Worm (Caenorhabditis elegans) whole organism, mixed stage, embryonic: ENCODE data around the gene F55G7.3.

ENCODE experiments used
- M03D4.4 ChIP-seq: sonication (generic microtip); optimal IDR thresholded peaks from 2 replicates; lab custom pipeline; 2017; ENCODE audit warnings: mild to moderate bottlenecking, missing genetic modification characterization, missing compliant biosample characterization
- bed-3 ChIP-seq: fragments of 200-800 bp; sonication (Bioruptor generic); optimal IDR thresholded peaks from 3 replicates; lab custom pipeline; 2018; ENCODE audit warnings: mild to moderate bottlenecking, missing genetic modification characterization, moderate library complexity, missing compliant biosample characterization
- blmp-1 ChIP-seq: fragments of 150-350 bp; optimal IDR thresholded peaks from 2 replicates; lab custom pipeline; 2014; ENCODE audit warnings: missing biosample characterization, missing genetic modification characterization
- ceh-39 ChIP-seq: fragments of 150-350 bp; optimal IDR thresholded peaks from 2 replicates; lab custom pipeline; 2014; ENCODE audit warnings: missing biosample characterization, missing genetic modification characterization
- ceh-43 ChIP-seq: fragments of 200-800 bp; sonication (Bioruptor generic); optimal IDR thresholded peaks from 2 replicates; lab custom pipeline; 2018; ENCODE audit warnings: mild to moderate bottlenecking, missing genetic modification characterization, moderate library complexity, missing compliant biosample characterization
- ceh-83 ChIP-seq: fragments of 200-800 bp; sonication (Bioruptor generic); optimal IDR thresholded peaks from 2 replicates; lab custom pipeline; 2018; ENCODE audit warnings: mild to moderate bottlenecking, missing genetic modification characterization, missing compliant biosample characterization
- ces-1 ChIP-seq: fragments of 150-350 bp; optimal IDR thresholded peaks from 2 replicates; lab custom pipeline; 2014; ENCODE audit warnings: missing biosample characterization, missing genetic modification reagents, missing genetic modification characterization
- cnd-1 ChIP-seq: fragments of 200-800 bp; sonication (Bioruptor generic); optimal IDR thresholded peaks from 2 replicates; lab custom pipeline; 2018; ENCODE audit warnings: mild to moderate bottlenecking, missing genetic modification characterization, missing compliant biosample characterization
- drap-1 ChIP-seq: fragments of 200-800 bp; sonication (Bioruptor generic); optimal IDR thresholded peaks from 3 replicates; lab custom pipeline; 2018; ENCODE audit warnings: mild to moderate bottlenecking, missing genetic modification characterization, missing compliant biosample characterization
- elt-1 ChIP-seq: sonication (generic microtip); optimal IDR thresholded peaks from 2 replicates; lab custom pipeline; 2017; ENCODE audit warnings: missing genetic modification characterization, mild to moderate bottlenecking, missing compliant biosample characterization, antibody characterized with exemption, moderate library complexity, borderline replicate concordance; ENCODE audit not compliant: insufficient read depth
- elt-3 ChIP-seq: fragments of 150-350 bp; optimal IDR thresholded peaks from 2 replicates; lab custom pipeline; 2014; ENCODE audit warnings: missing biosample characterization, missing genetic modification characterization
- flh-1 ChIP-seq: fragments of 200-800 bp; sonication (Bioruptor generic); optimal IDR thresholded peaks from 2 replicates; lab custom pipeline; 2018; ENCODE audit warnings: mild to moderate bottlenecking, missing genetic modification characterization, moderate library complexity, missing compliant biosample characterization
- ham-2 ChIP-seq: fragments of 200-800 bp; sonication (Bioruptor generic); optimal IDR thresholded peaks from 2 replicates; lab custom pipeline; 2018; ENCODE audit warnings: mild to moderate bottlenecking, missing genetic modification characterization, missing compliant biosample characterization
- hlh-1 ChIP-seq: fragments of 150-350 bp; optimal IDR thresholded peaks from 2 replicates; lab custom pipeline; 2014; ENCODE audit warnings: missing biosample characterization, missing genetic modification reagents, missing genetic modification characterization
- lin-13 ChIP-seq: fragments of 150-350 bp; optimal IDR thresholded peaks from 2 replicates; lab custom pipeline; 2014; ENCODE audit warnings: missing biosample characterization, missing genetic modification characterization
- lin-32 ChIP-seq: fragments of 200-800 bp; sonication (Bioruptor generic); optimal IDR thresholded peaks from 2 replicates; lab custom pipeline; 2018; ENCODE audit warnings: mild to moderate bottlenecking, missing genetic modification characterization, missing compliant biosample characterization
- mab-5 ChIP-seq: fragments of 150-350 bp; optimal IDR thresholded peaks from 2 replicates; lab custom pipeline; 2014; ENCODE audit warnings: missing biosample characterization, missing genetic modification characterization
- mep-1 ChIP-seq: fragments of 150-350 bp; optimal IDR thresholded peaks from 2 replicates; lab custom pipeline; 2017; ENCODE audit warnings: missing biosample characterization, missing genetic modification reagents, missing genetic modification characterization, inconsistent platforms
- nhr-12 ChIP-seq: fragments of 150-350 bp; optimal IDR thresholded peaks from 2 replicates; lab custom pipeline; 2014; ENCODE audit warnings: missing biosample characterization, missing genetic modification characterization
- nhr-2 ChIP-seq: fragments of 150-350 bp; optimal IDR thresholded peaks from 2 replicates; lab custom pipeline; 2014; ENCODE audit warnings: missing biosample characterization, missing genetic modification characterization
- nhr-237 ChIP-seq: fragments of 150-350 bp; optimal IDR thresholded peaks from 2 replicates; lab custom pipeline; 2014; ENCODE audit warnings: missing biosample characterization, missing genetic modification characterization
- nhr-28 ChIP-seq: fragments of 150-350 bp; optimal IDR thresholded peaks from 2 replicates; lab custom pipeline; 2014; ENCODE audit warnings: missing biosample characterization, missing genetic modification characterization
- nhr-76 ChIP-seq: sonication (generic microtip); optimal IDR thresholded peaks from 2 replicates; lab custom pipeline; 2017; ENCODE audit warnings: missing biosample characterization, missing genetic modification characterization
- pha-4 ChIP-seq: fragments of 150-350 bp; optimal IDR thresholded peaks from 2 replicates; lab custom pipeline; 2018; ENCODE audit warnings: missing biosample characterization, missing genetic modification reagents, missing genetic modification characterization
- sem-2 ChIP-seq: fragments of 200-800 bp; sonication (Bioruptor generic); optimal IDR thresholded peaks from 2 replicates; lab custom pipeline; 2018; ENCODE audit warnings: mild to moderate bottlenecking, missing genetic modification characterization, missing compliant biosample characterization
- snpc-4 ChIP-seq: fragments of 150-350 bp; optimal IDR thresholded peaks from 2 replicates; lab custom pipeline; 2014; ENCODE audit warnings: missing biosample characterization, missing genetic modification characterization
- sptf-1 ChIP-seq: sonication (generic microtip); optimal IDR thresholded peaks from 2 replicates; lab custom pipeline; 2017; ENCODE audit warnings: mild to moderate bottlenecking, missing genetic modification characterization, moderate library complexity, missing compliant biosample characterization
- tbx-8 ChIP-seq: fragments of 200-800 bp; sonication (Bioruptor generic); optimal IDR thresholded peaks from 2 replicates; lab custom pipeline; 2018; ENCODE audit warnings: mild to moderate bottlenecking, missing genetic modification characterization, moderate library complexity, missing compliant biosample characterization
- unc-120 ChIP-seq: sonication (generic microtip); optimal IDR thresholded peaks from 2 replicates; lab custom pipeline; 2017; ENCODE audit warnings: missing genetic modification characterization, missing compliant biosample characterization; ENCODE audit not compliant: poor library complexity, severe bottlenecking
- unc-39 ChIP-seq: fragments of 150-350 bp; optimal IDR thresholded peaks from 2 replicates; lab custom pipeline; 2014; ENCODE audit warnings: missing biosample characterization, missing genetic modification characterization
- unc-62 ChIP-seq: fragments of 150-350 bp; optimal IDR thresholded peaks from 2 replicates; lab custom pipeline; 2014; ENCODE audit warnings: missing biosample characterization, missing genetic modification reagents, missing genetic modification characterization
- zip-8 ChIP-seq: fragments of 150-350 bp; optimal IDR thresholded peaks from 2 replicates; lab custom pipeline; 2014; ENCODE audit warnings: missing biosample characterization, missing genetic modification characterization
- ztf-11 ChIP-seq: fragments of 150-350 bp; optimal IDR thresholded peaks from 2 replicates; lab custom pipeline; 2014; ENCODE audit warnings: missing biosample characterization, missing genetic modification characterization

The F55G7.3 gene

ce11 chrX:11917994-11918393 lies 23.9 kb downstream of the F55G7.3 start, which contains the start of gene Y62H9A.16:
TSS of gene Y62H9A.16 (plus strand) at chrX:11918294.
- no peak for TF ChIP-seq pha-4 (tag; lab: Kevin White, UChicago)
- no peak for TF ChIP-seq nhr-237 (tag; lab: Kevin White, UChicago)
- TF ChIP-seq nhr-2 (tag; lab: Kevin White, UChicago), result no peak
- TF ChIP-seq lin-13 (tag; lab: Kevin White, UChicago), result no peak
- TF ChIP-seq cnd-1 (tag; lab: Kevin White, UChicago), result no peak
- no peak for TF ChIP-seq elt-3 (tag; lab: Kevin White, UChicago)
- TF ChIP-seq M03D4.4 (tag; lab: Kevin White, UChicago), result no peak
- no peak for TF ChIP-seq ceh-39 (tag; lab: Kevin White, UChicago)
- TF ChIP-seq unc-62 (GFP tag; lab: Kevin White, UChicago), result no peak
- no peak for TF ChIP-seq lin-32 (GFP tag; lab: Kevin White, UChicago)
- no peak for TF ChIP-seq ceh-43 (GFP tag; lab: Kevin White, UChicago)
- TF ChIP-seq mab-5, result no peak

ce11 chrX:11916705-11917104 lies 25.1 kb downstream of the F55G7.3 start, which contains the start of gene Y62H9A.13:
TSS of gene Y62H9A.13 (plus strand) at chrX:11917005.
- TF ChIP-seq nhr-28 (tag; lab: Kevin White, UChicago) (no peak), cnd-1 (tag; lab: Kevin White, UChicago) (no peak), sptf-1 (tag; lab: Kevin White, UChicago) (no peak), nhr-12 (tag; lab: Kevin White, UChicago) (no peak), flh-1 (GFP tag; lab: Kevin White, UChicago) (no peak), zip-8 (tag; lab: Kevin White, UChicago) (no peak), unc-62 (GFP tag; lab: Kevin White, UChicago) (no peak), nhr-76 (tag; lab: Kevin White, UChicago) (no peak), tbx-8 (no peak), hlh-1 (tag; lab: Kevin White, UChicago) (no peak), ceh-83 (no peak), elt-3 (tag; lab: Kevin White, UChicago) (no peak), ztf-11 (no peak), nhr-2 (tag; lab: Kevin White, UChicago) (no peak), lin-32 (GFP tag; lab: Kevin White, UChicago) (no peak), lin-13 (tag; lab: Kevin White, UChicago) (no peak)

ce11 chrX:11913824-11914223 lies 28.0 kb downstream of the F55G7.3 start, which contains the start of gene Y62H9A.12:
TSS of gene Y62H9A.12 (plus strand) at chrX:11914124.
- TF ChIP-seq M03D4.4 (tag; lab: Kevin White, UChicago) (no peak), ces-1 (no peak), ceh-43 (GFP tag; lab: Kevin White, UChicago) (no peak), blmp-1 (tag; lab: Kevin White, UChicago) (no peak), ham-2 (GFP tag; lab: Kevin White, UChicago) (no peak), nhr-12 (tag; lab: Kevin White, UChicago) (no peak), nhr-28 (tag; lab: Kevin White, UChicago) (no peak), ceh-39 (tag; lab: Kevin White, UChicago) (no peak), elt-3 (tag; lab: Kevin White, UChicago) (no peak), mep-1 (tag; lab: Kevin White, UChicago) (no peak), cnd-1 (tag; lab: Kevin White, UChicago) (no peak), nhr-76 (tag; lab: Kevin White, UChicago) (no peak), mab-5 (no peak), nhr-237 (tag; lab: Kevin White, UChicago) (no peak), sptf-1 (tag; lab: Kevin White, UChicago) (no peak), nhr-2 (tag; lab: Kevin White, UChicago) (no peak)

- TF ChIP-seq blmp-1 (tag; lab: Kevin White, UChicago) (no peak), bed-3 (GFP tag; lab: Kevin White, UChicago) (no peak), cnd-1 (tag; lab: Kevin White, UChicago) (no peak), tbx-8 (no peak), drap-1 (GFP tag; lab: Kevin White, UChicago) (no peak), ces-1 (no peak), nhr-76 (tag; lab: Kevin White, UChicago) (no peak), nhr-2 (tag; lab: Kevin White, UChicago) (no peak), snpc-4 (tag; lab: Kevin White, UChicago) (no peak)
Observed at ce11 chrX:11910046-11910445, 31.8 kb downstream of the F55G7.3 start, which contains the start of gene Y62H9A.15. TSS of gene Y62H9A.15 (minus strand) at chrX:11910145.

ce11 chrX:11909168-11909567 lies 32.7 kb downstream of the F55G7.3 start:
- no peak for TF ChIP-seq mab-5
- no peak for TF ChIP-seq unc-39 (tag; lab: Kevin White, UChicago)
- no peak for TF ChIP-seq elt-1 (tag; lab: Kevin White, UChicago)
- TF ChIP-seq mep-1 (tag; lab: Kevin White, UChicago), result no peak
- no peak for TF ChIP-seq nhr-28 (tag; lab: Kevin White, UChicago)
- TF ChIP-seq nhr-12 (tag; lab: Kevin White, UChicago), result no peak
- TF ChIP-seq tbx-8, result no peak
- TF ChIP-seq drap-1 (GFP tag; lab: Kevin White, UChicago), result no peak
- no peak for TF ChIP-seq nhr-76 (tag; lab: Kevin White, UChicago)
- no peak for TF ChIP-seq pha-4 (tag; lab: Kevin White, UChicago)
- no peak for TF ChIP-seq hlh-1 (tag; lab: Kevin White, UChicago)
- TF ChIP-seq lin-32 (GFP tag; lab: Kevin White, UChicago), result no peak
- TF ChIP-seq lin-13 (tag; lab: Kevin White, UChicago), result no peak
- TF ChIP-seq ceh-43 (GFP tag; lab: Kevin White, UChicago), result no peak
- no peak for TF ChIP-seq unc-120 (tag; lab: Kevin White, UChicago)
- no peak for TF ChIP-seq flh-1 (GFP tag; lab: Kevin White, UChicago)
- no peak for TF ChIP-seq sem-2 (GFP tag; lab: Kevin White, UChicago)
